Worm (Caenorhabditis elegans): ENCODE results near the gene ndnf-1.

ndnf-1 gene

DNA sequence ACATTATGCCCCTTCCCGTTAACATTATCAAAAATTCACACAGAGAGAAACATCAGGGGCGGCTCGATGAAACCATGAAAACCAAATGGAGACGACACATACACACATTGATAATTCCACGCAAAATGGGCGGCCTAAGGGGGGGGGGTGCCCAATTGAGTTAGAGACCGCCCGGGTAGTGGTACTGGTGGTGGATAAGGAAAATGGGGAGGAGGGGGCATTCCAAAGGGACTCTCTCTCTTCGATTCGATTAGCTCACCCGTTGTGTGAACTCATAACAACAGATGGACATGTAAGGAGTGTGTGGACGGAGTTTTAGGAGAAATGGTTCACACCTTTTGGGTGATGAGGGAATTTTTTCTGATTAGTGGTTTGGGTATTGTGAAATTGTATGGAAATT is 46.3 kb downstream of the ndnf-1 start:
- TF ChIP-seq lsy-27 (tag; optimal IDR thresholded peaks at IDR 0.05; ENCODE audit: borderline replicate concordance, insufficient read depth) (no peak), madf-3 (GFP tag; IDR thresholded peaks at IDR 0.05) (0 out of 2 replicates have a peak, but pooled peaks have one; percentile 42)

DNA sequence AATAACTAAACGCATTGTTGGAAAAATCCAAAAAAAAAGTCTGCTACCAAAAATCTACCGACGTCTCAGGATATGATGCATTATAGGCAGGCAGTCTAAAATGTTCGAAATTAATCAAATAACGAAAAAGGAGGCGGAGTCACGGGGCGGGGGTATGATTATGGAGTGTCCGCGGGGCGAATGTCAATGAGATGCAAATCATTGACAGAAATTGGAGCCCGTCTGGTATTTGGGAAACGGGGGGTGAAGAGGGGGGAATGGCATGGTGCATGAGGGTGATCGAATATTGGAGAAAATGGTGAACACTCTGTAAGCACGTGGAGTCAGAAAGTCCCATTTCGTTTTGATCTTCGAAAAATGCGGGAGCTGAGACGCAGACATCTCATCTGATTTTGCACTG is 50.4 kb downstream of the ndnf-1 start, which contains the start of gene lad-2:
lad-2 (minus strand) TSS at position 101 of the 400 bp plus-strand sequence.
- TF ChIP-seq madf-3 (GFP tag; IDR thresholded peaks at IDR 0.05) (no peak), let-526 (GFP tag; IDR thresholded peaks at IDR 0.05) (no peak), egl-18 (GFP tag; IDR thresholded peaks at IDR 0.05) (no peak), ceh-91 (GFP tag; IDR thresholded peaks at IDR 0.05) (no peak), B0019.2 (GFP tag; conservative IDR thresholded peaks at IDR 0.05) (no peak), ceh-79 (tag; optimal IDR thresholded peaks at IDR 0.05) (no peak), B0336.3 (GFP tag; IDR thresholded peaks at IDR 0.05) (no peak), egrh-3 (GFP tag; IDR thresholded peaks at IDR 0.05) (no peak), ekl-4 (GFP tag; IDR thresholded peaks at IDR 0.05) (no peak), F49E8.2 (tag; optimal IDR thresholded peaks at IDR 0.05; ENCODE audit: insufficient read depth) (no peak), xnd-1 (tag; optimal IDR thresholded peaks at IDR 0.05) (no peak), lir-1 (GFP tag; conservative IDR thresholded peaks at IDR 0.05) (no peak), sea-2 (GFP tag; IDR thresholded peaks at IDR 0.05) (no peak), let-607 (tag; optimal IDR thresholded peaks at IDR 0.05) (no peak), ceh-58 (GFP tag; IDR thresholded peaks at IDR 0.05) (no peak), ccch-3 (GFP tag; optimal IDR thresholded peaks at IDR 0.05) (no peak), F55B11.4 (tag; optimal IDR thresholded peaks at IDR 0.05; ENCODE audit: borderline replicate concordance, insufficient read depth) (no peak), aptf-3 (GFP tag; IDR thresholded peaks at IDR 0.05) (no peak), tbp1 (GFP tag; optimal IDR thresholded peaks at IDR 0.05) (no peak), K11D2.4 (GFP tag; IDR thresholded peaks at IDR 0.05) (no peak)
